Fruit fly (Drosophila melanogaster) whole organism, embryonic: ENCODE results near the gene CG16865.

Experiments used
- Adf1 ChIP-seq: fragments of 200-800 bp; sonication (Bioruptor generic); IDR thresholded peaks from 2 replicates; pipeline ENCODE4 v1.3.6; 2022; ENCODE audit warnings: missing biosample characterization, missing genetic modification characterization
- BEAF-32 ChIP-seq: fragments of 200-800 bp; sonication (Bioruptor generic); optimal IDR thresholded peaks from 3 replicates; lab custom pipeline; 2017; ENCODE audit warnings: missing biosample characterization, missing genetic modification characterization, mild to moderate bottlenecking, moderate library complexity, missing genetic modification reagents
- CG3838 ChIP-seq: fragments of 200-800 bp; sonication (Bioruptor generic); optimal IDR thresholded peaks from 3 replicates; lab custom pipeline; 2016; ENCODE audit warnings: missing biosample characterization, missing genetic modification characterization
- Hr78 ChIP-seq, 2 experiments: fragments of 200-800 bp in 1 of 2; fragments of >200 bp in 1 of 2; sonication (Bioruptor generic) in 1 of 2; optimal IDR thresholded peaks; 2 replicates each; lab custom pipeline; 2017 to 2019; ENCODE audit warnings: missing biosample characterization in 2 of 2, missing genetic modification characterization in 2 of 2, mild to moderate bottlenecking in 1 of 2, moderate library complexity in 1 of 2
- Lhr ChIP-seq: fragments of 200-800 bp; sonication (Bioruptor generic); optimal IDR thresholded peaks from 3 replicates; lab custom pipeline; 2017; ENCODE audit warnings: mild to moderate bottlenecking, missing biosample characterization, missing genetic modification reagents, missing genetic modification characterization
- Max ChIP-seq: fragments of 200-800 bp; sonication (Bioruptor generic); optimal IDR thresholded peaks from 2 replicates; lab custom pipeline; 2016; ENCODE audit warnings: missing biosample characterization, mild to moderate bottlenecking, missing genetic modification characterization
- NfI ChIP-seq: fragments of 200-800 bp; sonication (Bioruptor generic); optimal IDR thresholded peaks from 3 replicates; lab custom pipeline; 2018; ENCODE audit warnings: missing biosample characterization, mild to moderate bottlenecking, missing genetic modification characterization, moderate library complexity
- dan ChIP-seq: fragments of 200-800 bp; sonication (Bioruptor generic); IDR thresholded peaks from 2 replicates; pipeline ENCODE4 v1.3.6; 2022; ENCODE audit warnings: missing biosample characterization, missing genetic modification characterization
- grau ChIP-seq: fragments of 200-800 bp; optimal IDR thresholded peaks from 3 replicates; lab custom pipeline; 2019; ENCODE audit warnings: missing biosample characterization, mild to moderate bottlenecking, missing genetic modification characterization, moderate library complexity
- jing ChIP-seq: fragments of 200-800 bp; sonication (Bioruptor generic); optimal IDR thresholded peaks from 2 replicates; lab custom pipeline; 2018; ENCODE audit warnings: missing biosample characterization, mild to moderate bottlenecking, missing genetic modification characterization
- lov ChIP-seq, 2 experiments: fragments of 200-800 bp in 1 of 2; fragments of >200 bp in 1 of 2; sonication (Bioruptor generic) in 1 of 2; IDR thresholded peaks in 1 of 2; optimal IDR thresholded peaks in 1 of 2; 2 replicates in 1 of 2; 3 replicates in 1 of 2; pipeline versions ENCODE4 v1.3.6 to Lab custom; 2017 to 2022; ENCODE audit warnings: missing biosample characterization in 1 of 2, missing genetic modification characterization in 1 of 2
- rib ChIP-seq: fragments of 200-800 bp; sonication (Bioruptor generic); IDR thresholded peaks from 2 replicates; pipeline ENCODE4 v1.3.6; 2022; ENCODE audit warnings: missing biosample characterization, missing genetic modification characterization
- tin ChIP-seq: fragments of 200-800 bp; sonication (Bioruptor generic); optimal IDR thresholded peaks from 3 replicates; lab custom pipeline; 2016; ENCODE audit warnings: missing biosample characterization, missing genetic modification characterization
- usp ChIP-seq: fragments of >200 bp; optimal IDR thresholded peaks from 2 replicates; lab custom pipeline; 2017; ENCODE audit warnings: missing biosample characterization, missing genetic modification characterization

DNA sequence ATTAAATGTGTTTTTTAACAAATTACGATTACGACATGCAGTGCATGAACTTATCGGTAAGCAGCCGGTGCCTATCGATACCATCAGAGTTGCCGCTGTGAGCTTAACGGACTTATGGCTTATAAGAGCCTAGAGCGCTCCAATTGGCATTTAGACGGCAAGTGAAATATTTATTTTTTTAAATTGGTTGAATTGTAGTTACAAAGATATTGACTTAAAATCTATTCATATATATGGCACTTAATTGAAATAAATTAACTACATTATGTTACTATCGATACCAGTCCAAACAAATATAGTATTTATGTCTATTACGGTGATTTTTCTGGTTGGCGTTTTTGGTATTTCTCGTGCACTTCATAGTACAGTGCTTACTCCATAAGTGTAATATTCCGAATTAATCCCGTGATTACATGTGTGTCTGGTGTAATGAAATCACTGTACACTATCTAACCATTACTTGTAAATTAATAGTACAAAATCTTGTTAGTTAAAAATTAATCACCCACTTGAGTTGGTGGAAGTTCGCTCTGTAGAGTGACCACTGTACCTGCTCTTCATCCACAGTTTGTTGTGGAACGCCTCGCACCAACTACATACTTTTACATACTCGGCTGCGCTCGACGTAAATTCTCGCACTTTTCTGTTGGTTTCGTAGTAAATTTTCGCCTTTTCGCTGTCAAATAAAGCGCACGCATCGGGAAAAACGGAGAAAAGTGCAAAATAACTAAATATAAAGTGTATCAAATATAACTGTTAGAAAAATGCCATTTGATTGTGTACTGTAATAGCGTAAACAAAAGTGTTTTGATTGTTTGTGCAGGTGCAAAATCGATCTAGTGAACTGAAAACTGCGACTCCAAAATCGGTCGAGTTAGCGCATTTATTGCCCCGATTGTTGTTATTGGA lies 23.9 kb downstream of the CG16865 start, which contains the start of the genes mRpS23 and CenG1A:
- no peak for TF ChIP-seq usp (GFP tag; lab: Kevin White, UChicago)
- TF ChIP-seq tin: peak; percentile 100
- TF ChIP-seq rib: peak; percentile 100
- peak; percentile 100 for TF ChIP-seq NfI
- TF ChIP-seq grau (tag; lab: Kevin White, UChicago): peak; percentile 100
- TF ChIP-seq CG3838: peak; percentile 99
- peak in 1 of 2 experiments; percentile 97 for TF ChIP-seq Hr78 (GFP tag; optimal IDR thresholded peaks at IDR 0.05; lab: Kevin White, UChicago)
- peak; percentile 100 for TF ChIP-seq Max
- TF ChIP-seq BEAF-32 (GFP tag; lab: Kevin White, UChicago): peak; percentile 92
- peak; percentile 99 for TF ChIP-seq dan (GFP tag; lab: Robert Waterston, UW)
- peak; percentile 95 for TF ChIP-seq Adf1 (GFP tag; lab: Robert Waterston, UW)
- no peak for TF ChIP-seq lov (optimal IDR thresholded peaks at IDR 0.05; lab: Kevin White, UChicago)
- TF ChIP-seq lov (GFP tag; IDR thresholded peaks at IDR 0.05; lab: Robert Waterston, UW): peak; percentile 100
- TF ChIP-seq jing (GFP tag; lab: Kevin White, UChicago): peak; percentile 100
- peak; percentile 99 for TF ChIP-seq Lhr
